Fruit fly (Drosophila melanogaster) whole organism, embryonic: ENCODE measurements around the gene UQCR-14.
A peak's percentile ranks its signal among the peaks of the same experiment; 100 is the strongest.

Source experiments
- Atf-2 ChIP-seq: fragments of 200-800 bp; sonication (Bioruptor generic); optimal IDR thresholded peaks from 2 replicates; lab custom pipeline; 2016; ENCODE audit warnings: missing biosample characterization, missing genetic modification characterization
- CG31365 ChIP-seq: fragments of 200-800 bp; sonication (Bioruptor generic); optimal IDR thresholded peaks from 2 replicates; lab custom pipeline; 2018; ENCODE audit warnings: missing biosample characterization, mild to moderate bottlenecking, missing genetic modification characterization
- CG6791 ChIP-seq: fragments of 200-800 bp; sonication (Bioruptor generic); IDR thresholded peaks from 3 replicates; pipeline ENCODE4 v1.3.6; 2022; ENCODE audit warnings: missing biosample characterization, missing genetic modification characterization; ENCODE audit not compliant: partially characterized antibody
- CG8765 ChIP-seq: fragments of 200-800 bp; sonication (Bioruptor generic); IDR thresholded peaks from 2 replicates; pipeline ENCODE4 v1.3.6; 2022; ENCODE audit warnings: missing biosample characterization, missing genetic modification characterization
- Dek ChIP-seq: fragments of 200-800 bp; sonication (Bioruptor generic); optimal IDR thresholded peaks from 3 replicates; lab custom pipeline; 2019; ENCODE audit warnings: missing biosample characterization, mild to moderate bottlenecking, missing genetic modification characterization, moderate library complexity
- Hr78 ChIP-seq, 2 experiments: fragments of 200-800 bp in 1 of 2; fragments of >200 bp in 1 of 2; sonication (Bioruptor generic) in 1 of 2; optimal IDR thresholded peaks; 2 replicates each; lab custom pipeline; 2017 to 2019; ENCODE audit warnings: missing biosample characterization in 2 of 2, missing genetic modification characterization in 2 of 2, mild to moderate bottlenecking in 1 of 2, moderate library complexity in 1 of 2
- YL-1 ChIP-seq: fragments of 200-800 bp; sonication (Bioruptor generic); optimal IDR thresholded peaks from 3 replicates; lab custom pipeline; 2017; ENCODE audit warnings: missing biosample characterization, mild to moderate bottlenecking, missing genetic modification characterization
- lov ChIP-seq, 2 experiments: fragments of 200-800 bp in 1 of 2; fragments of >200 bp in 1 of 2; sonication (Bioruptor generic) in 1 of 2; IDR thresholded peaks in 1 of 2; optimal IDR thresholded peaks in 1 of 2; 2 replicates in 1 of 2; 3 replicates in 1 of 2; pipeline versions ENCODE4 v1.3.6 to Lab custom; 2017 to 2022; ENCODE audit warnings: missing biosample characterization in 1 of 2, missing genetic modification characterization in 1 of 2
- otp ChIP-seq: fragments of 200-800 bp; sonication (Bioruptor generic); IDR thresholded peaks from 3 replicates; pipeline ENCODE4, ENCODE4 v1.3.6; 2022; ENCODE audit warnings: missing biosample characterization, missing genetic modification characterization

- peak; percentile 70 for TF ChIP-seq CG8765 (GFP tag; lab: Robert Waterston, UW)
- 0 out of 3 replicates have a peak, but pooled peaks have one; percentile 35 for TF ChIP-seq CG6791 (GFP tag; lab: Robert Waterston, UW)
- peak in 1 of 2 experiments; percentile 45 for TF ChIP-seq Hr78 (GFP tag; optimal IDR thresholded peaks at IDR 0.05; lab: Kevin White, UChicago)
- TF ChIP-seq otp: peak; percentile 85
- no peak for TF ChIP-seq lov (optimal IDR thresholded peaks at IDR 0.05; lab: Kevin White, UChicago)
- peak; percentile 83; the same call in 2 of the 3 replicates for TF ChIP-seq lov (GFP tag; IDR thresholded peaks at IDR 0.05; lab: Robert Waterston, UW)
- TF ChIP-seq YL-1 (GFP tag; lab: Kevin White, UChicago): no peak
- TF ChIP-seq Atf-2 (GFP tag; lab: Kevin White, UChicago): peak; percentile 75
- TF ChIP-seq CG31365 (tag; lab: Kevin White, UChicago): peak; percentile 10
- TF ChIP-seq Dek (tag; lab: Kevin White, UChicago): peak; percentile 58
Observed at dm6 chrX:16279340-16279941, 6.6 kb upstream of the UQCR-14 start.
